Worm (Caenorhabditis elegans) whole organism, early embryonic: ENCODE results near the gene snu-23.

Source experiments
- B0310.2 ChIP-seq: sonication (generic microtip); optimal IDR thresholded peaks from 2 replicates; lab custom pipeline; 2016; ENCODE audit warnings: mild to moderate bottlenecking, missing genetic modification characterization, missing compliant biosample characterization
- F13C5.2 ChIP-seq: sonication (generic microtip); optimal IDR thresholded peaks from 2 replicates; lab custom pipeline; 2017; ENCODE audit warnings: mild to moderate bottlenecking, missing genetic modification characterization, inconsistent platforms, missing compliant biosample characterization
- aly-1 ChIP-seq: sonication (generic microtip); optimal IDR thresholded peaks from 2 replicates; lab custom pipeline; 2016; ENCODE audit warnings: missing genetic modification characterization, missing compliant biosample characterization
- ama-1 ChIP-seq: fragments of 150-350 bp; optimal IDR thresholded peaks from 2 replicates; lab custom pipeline; 2014
- ceh-13 ChIP-seq: fragments of 200-800 bp; sonication (Bioruptor generic); optimal IDR thresholded peaks from 2 replicates; lab custom pipeline; 2018; ENCODE audit warnings: mild to moderate bottlenecking, missing genetic modification characterization, missing compliant biosample characterization
- ceh-36 ChIP-seq: sonication (generic microtip); optimal IDR thresholded peaks from 2 replicates; lab custom pipeline; 2016; ENCODE audit warnings: missing genetic modification characterization, inconsistent platforms, missing compliant biosample characterization
- ets-7 ChIP-seq: sonication (generic microtip); optimal IDR thresholded peaks from 2 replicates; lab custom pipeline; 2016; ENCODE audit warnings: missing genotype, missing genetic modification characterization, missing compliant biosample characterization
- flt-1 ChIP-seq: fragments of 200-800 bp; sonication (Bioruptor generic); IDR thresholded peaks from 2 replicates; pipeline ENCODE4 v1.3.6; 2022; ENCODE audit warnings: missing genetic modification characterization, missing compliant biosample characterization
- hmbx-1 ChIP-seq: sonication (generic microtip); optimal IDR thresholded peaks from 2 replicates; lab custom pipeline; 2016; ENCODE audit warnings: mild to moderate bottlenecking, missing genetic modification characterization, missing compliant biosample characterization
- hmg-4 ChIP-seq: fragments of 200-800 bp; sonication (Bioruptor generic); optimal IDR thresholded peaks from 2 replicates; lab custom pipeline; 2018; ENCODE audit warnings: mild to moderate bottlenecking, missing genetic modification characterization, missing compliant biosample characterization
- hnd-1 ChIP-seq: sonication (generic microtip); optimal IDR thresholded peaks from 2 replicates; lab custom pipeline; 2016; ENCODE audit warnings: missing genetic modification characterization, missing compliant biosample characterization
- pes-1 ChIP-seq: fragments of 200-800 bp; sonication (Bioruptor generic); IDR thresholded peaks from 2 replicates; pipeline ENCODE4 v1.3.6; 2022; ENCODE audit warnings: missing genetic modification reagents, missing genetic modification characterization, missing compliant biosample characterization
- scrt-1 ChIP-seq: fragments of 200-800 bp; sonication (Bioruptor generic); IDR thresholded peaks from 2 replicates; pipeline ENCODE4 v1.3.6; 2022; ENCODE audit warnings: missing genetic modification characterization, missing compliant biosample characterization
- sea-1 ChIP-seq: fragments of 200-800 bp; sonication (Bioruptor generic); conservative IDR thresholded peaks from 2 replicates; pipeline ENCODE4 v1.3.6; 2022; ENCODE audit warnings: missing genetic modification characterization, missing compliant biosample characterization
- tbx-11 ChIP-seq: fragments of 200-800 bp; sonication (Bioruptor generic); IDR thresholded peaks from 2 replicates; pipeline ENCODE4 v1.3.6; 2022; ENCODE audit warnings: missing genetic modification characterization, missing compliant biosample characterization
- tbx-37 ChIP-seq: fragments of 200-800 bp; sonication (Bioruptor generic); conservative IDR thresholded peaks from 2 replicates; pipeline ENCODE4 v1.3.6; 2022; ENCODE audit warnings: missing genetic modification reagents, missing genetic modification characterization, missing compliant biosample characterization
- tra-4 ChIP-seq: sonication (generic microtip); optimal IDR thresholded peaks from 2 replicates; lab custom pipeline; 2017; ENCODE audit warnings: missing genetic modification characterization, missing compliant biosample characterization

The snu-23 gene

ce11 chrIII:7763503-7763902 is 6.4 kb downstream of the snu-23 start, which contains the start of gene mtx-2:
Gene mtx-2 (minus strand): TSS chrIII:7763603.
- no peak for TF ChIP-seq hmg-4
- TF ChIP-seq ceh-36: no peak
- TF ChIP-seq pes-1: no peak
- TF ChIP-seq tra-4 (tag; lab: Kevin White, UChicago): no peak
- no peak for TF ChIP-seq B0310.2
- no peak for TF ChIP-seq hnd-1 (tag; lab: Kevin White, UChicago)
- TF ChIP-seq ama-1 (lab: Kevin White, UChicago): no peak
- TF ChIP-seq tbx-11 (GFP tag; lab: Robert Waterston, UW): no peak
- TF ChIP-seq sea-1 (GFP tag; lab: Robert Waterston, UW): no peak
- TF ChIP-seq flt-1 (GFP tag; lab: Robert Waterston, UW): no peak
- TF ChIP-seq hmbx-1 (tag; lab: Kevin White, UChicago): no peak

- TF ChIP-seq hmg-4 (no peak), scrt-1 (GFP tag; lab: Robert Waterston, UW) (no peak), flt-1 (GFP tag; lab: Robert Waterston, UW) (no peak), tbx-37 (GFP tag; lab: Robert Waterston, UW) (no peak), ama-1 (lab: Kevin White, UChicago) (no peak), pes-1 (no peak), ets-7 (tag; lab: Kevin White, UChicago) (no peak), aly-1 (tag; lab: Kevin White, UChicago) (no peak), tbx-11 (GFP tag; lab: Robert Waterston, UW) (no peak), F13C5.2 (tag; lab: Kevin White, UChicago) (no peak), ceh-36 (no peak), ceh-13 (no peak)
Observed at ce11 chrIII:7762250-7762649, 7.7 kb downstream of the snu-23 start.

ce11 chrIII:7758562-7758961 is 11.4 kb downstream of the snu-23 start, which contains the start of gene pcp-1:
Gene pcp-1 (plus strand): TSS chrIII:7758903.
- no peak for TF ChIP-seq hmbx-1 (tag; lab: Kevin White, UChicago)
- TF ChIP-seq tra-4 (tag; lab: Kevin White, UChicago): no peak
- TF ChIP-seq scrt-1 (GFP tag; lab: Robert Waterston, UW): no peak
- no peak for TF ChIP-seq pes-1
- no peak for TF ChIP-seq tbx-11 (GFP tag; lab: Robert Waterston, UW)
- no peak for TF ChIP-seq ceh-13
- TF ChIP-seq ets-7 (tag; lab: Kevin White, UChicago): no peak
- TF ChIP-seq aly-1 (tag; lab: Kevin White, UChicago): no peak
- TF ChIP-seq hnd-1 (tag; lab: Kevin White, UChicago): no peak
- TF ChIP-seq ama-1 (lab: Kevin White, UChicago): no peak
- no peak for TF ChIP-seq F13C5.2 (tag; lab: Kevin White, UChicago)
- no peak for TF ChIP-seq ceh-36
- no peak for TF ChIP-seq tbx-37 (GFP tag; lab: Robert Waterston, UW)
- no peak for TF ChIP-seq B0310.2

ce11 chrIII:7754348-7754747 is 15.6 kb downstream of the snu-23 start, which contains the start of gene cdh-3:
Gene cdh-3 (minus strand): TSS chrIII:7754448.
- TF ChIP-seq hmg-4 (no peak), F13C5.2 (tag; lab: Kevin White, UChicago) (no peak), scrt-1 (GFP tag; lab: Robert Waterston, UW) (no peak), ets-7 (tag; lab: Kevin White, UChicago) (no peak), sea-1 (GFP tag; lab: Robert Waterston, UW) (no peak), tbx-11 (GFP tag; lab: Robert Waterston, UW) (no peak), ceh-36 (no peak), tra-4 (tag; lab: Kevin White, UChicago) (no peak), B0310.2 (no peak), ama-1 (lab: Kevin White, UChicago) (no peak), ceh-13 (no peak)

ce11 chrIII:7743183-7743582 is 26.7 kb downstream of the snu-23 start:
- no peak for TF ChIP-seq tra-4 (tag; lab: Kevin White, UChicago)
- TF ChIP-seq hmg-4: no peak
- TF ChIP-seq sea-1 (GFP tag; lab: Robert Waterston, UW): no peak
- TF ChIP-seq B0310.2: no peak
- TF ChIP-seq aly-1 (tag; lab: Kevin White, UChicago): no peak
- no peak for TF ChIP-seq tbx-37 (GFP tag; lab: Robert Waterston, UW)
- TF ChIP-seq tbx-11 (GFP tag; lab: Robert Waterston, UW): no peak
- TF ChIP-seq F13C5.2 (tag; lab: Kevin White, UChicago): no peak
- TF ChIP-seq flt-1 (GFP tag; lab: Robert Waterston, UW): no peak
- no peak for TF ChIP-seq hmbx-1 (tag; lab: Kevin White, UChicago)
- no peak for TF ChIP-seq pes-1
- TF ChIP-seq hnd-1 (tag; lab: Kevin White, UChicago): no peak
- TF ChIP-seq ceh-36: no peak
- TF ChIP-seq ets-7 (tag; lab: Kevin White, UChicago): no peak

ce11 chrIII:7737646-7738258 is 32.2 kb downstream of the snu-23 start:
- TF ChIP-seq hmg-4 (no peak), tbx-37 (GFP tag; lab: Robert Waterston, UW) (no peak), aly-1 (tag; lab: Kevin White, UChicago) (no peak), hmbx-1 (tag; lab: Kevin White, UChicago) (no peak), ama-1 (lab: Kevin White, UChicago) (no peak), tra-4 (tag; lab: Kevin White, UChicago) (no peak), scrt-1 (GFP tag; lab: Robert Waterston, UW) (no peak)

- no peak for TF ChIP-seq hmg-4
- TF ChIP-seq tbx-37 (GFP tag; lab: Robert Waterston, UW): no peak
- TF ChIP-seq pes-1: no peak
- TF ChIP-seq aly-1 (tag; lab: Kevin White, UChicago): no peak
- no peak for TF ChIP-seq scrt-1 (GFP tag; lab: Robert Waterston, UW)
- TF ChIP-seq hnd-1 (tag; lab: Kevin White, UChicago): no peak
- TF ChIP-seq ama-1 (lab: Kevin White, UChicago): peak; percentile 60
- TF ChIP-seq tbx-11 (GFP tag; lab: Robert Waterston, UW): no peak
- TF ChIP-seq B0310.2: peak; percentile 47
Observed at ce11 chrIII:7736806-7737205, 33.1 kb downstream of the snu-23 start.
